Fruit fly (Drosophila melanogaster): ENCODE measurements around the gene Ent2.

Ent2 gene

DNA sequence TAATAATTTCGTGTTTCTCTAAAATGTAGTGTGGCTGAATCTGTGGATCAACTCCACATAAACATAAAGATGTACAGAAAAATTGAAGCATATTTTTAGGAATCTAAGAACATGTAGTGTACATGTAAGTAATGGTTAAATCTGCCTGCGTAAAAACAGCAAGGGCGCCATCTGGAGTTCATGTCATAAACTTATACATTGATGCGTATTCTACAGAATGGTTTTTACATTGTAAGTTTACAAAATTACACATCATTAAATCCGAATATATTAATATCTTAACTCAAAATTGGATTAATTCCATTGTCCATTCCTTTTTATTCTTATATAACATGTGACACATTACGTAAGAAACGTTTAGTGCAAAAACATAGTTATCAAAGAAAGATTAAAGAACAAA, 35.1 kb upstream of the Ent2 start (continued):
- TF ChIP-seq gcm (GFP tag; optimal IDR thresholded peaks at IDR 0.05) (no peak), tap (tag; optimal IDR thresholded peaks at IDR 0.05) (no peak), nerfin-2 (GFP tag; IDR thresholded peaks at IDR 0.05; ENCODE audit: partially characterized antibody) (no peak), pan (optimal IDR thresholded peaks at IDR 0.05) (no peak), pan (GFP tag; optimal IDR thresholded peaks at IDR 0.05 in 1 of 2, IDR thresholded peaks at IDR 0.05 in 1 of 2) (no peak), inv (GFP tag; IDR thresholded peaks at IDR 0.05; ENCODE audit: partially characterized antibody) (no peak; the same call in 1 of the 2 replicates), wdn (GFP tag; IDR thresholded peaks at IDR 0.05) (no peak), ase (GFP tag; IDR thresholded peaks at IDR 0.05) (no peak), fd96Cb (tag; optimal IDR thresholded peaks at IDR 0.05) (no peak), ab (GFP tag; optimal IDR thresholded peaks at IDR 0.05) (no peak), eve (GFP tag; optimal IDR thresholded peaks at IDR 0.05) (no peak), CG8388 (GFP tag; optimal IDR thresholded peaks at IDR 0.05) (no peak), CG16813 (GFP tag; IDR thresholded peaks at IDR 0.05; ENCODE audit: partially characterized antibody) (peak; percentile 56; the same call in 2 of the 3 replicates), shn (GFP tag; optimal IDR thresholded peaks at IDR 0.05) (no peak), gsb (GFP tag; IDR thresholded peaks at IDR 0.05) (no peak), ham (GFP tag; IDR thresholded peaks at IDR 0.05) (no peak), CG7928 (GFP tag; optimal IDR thresholded peaks at IDR 0.05) (no peak), CG18262 (tag; optimal IDR thresholded peaks at IDR 0.05) (no peak), wor (GFP tag; IDR thresholded peaks at IDR 0.05) (no peak), CG7987 (GFP tag; optimal IDR thresholded peaks at IDR 0.05) (no peak), CG14965 (GFP tag; optimal IDR thresholded peaks at IDR 0.05; ENCODE audit: borderline replicate concordance) (no peak), CG10565 (GFP tag; optimal IDR thresholded peaks at IDR 0.05) (no peak), CG3726 (GFP tag; IDR thresholded peaks at IDR 0.05) (no peak), Xbp1 (GFP tag; optimal IDR thresholded peaks at IDR 0.05) (peak; percentile 42), trh (GFP tag; optimal IDR thresholded peaks at IDR 0.05) (no peak), CG12769 (tag; optimal IDR thresholded peaks at IDR 0.05) (no peak), CG6813 (GFP tag; optimal IDR thresholded peaks at IDR 0.05) (no peak), CG2712 (tag; optimal IDR thresholded peaks at IDR 0.05) (peak; percentile 26), Myb (GFP tag; optimal IDR thresholded peaks at IDR 0.05) (no peak), CG31224 (GFP tag; IDR thresholded peaks at IDR 0.05) (no peak), CG6254 (GFP tag; optimal IDR thresholded peaks at IDR 0.05) (no peak), repo (GFP tag; optimal IDR thresholded peaks at IDR 0.05) (no peak), CG6175 (GFP tag; IDR thresholded peaks at IDR 0.05) (no peak), CG4854 (GFP tag; optimal IDR thresholded peaks at IDR 0.05) (peak; percentile 32), CG6689 (GFP tag; IDR thresholded peaks at IDR 0.05) (no peak), CG15514 (GFP tag; optimal IDR thresholded peaks at IDR 0.05) (peak; percentile 11), CG3838 (GFP tag; optimal IDR thresholded peaks at IDR 0.05) (no peak), Sry-β (GFP tag; optimal IDR thresholded peaks at IDR 0.05) (no peak), Sox100B (GFP tag; optimal IDR thresholded peaks at IDR 0.05) (no peak), Oaz (GFP tag; IDR thresholded peaks at IDR 0.05) (no peak), Fer3 (tag; optimal IDR thresholded peaks at IDR 0.05) (no peak), CG14860 (GFP tag; IDR thresholded peaks at IDR 0.05; ENCODE audit: partially characterized antibody) (no peak), Stat92E (GFP tag; optimal IDR thresholded peaks at IDR 0.05) (peak in 1 of 3 experiments; percentile 22), klu (GFP tag; IDR thresholded peaks at IDR 0.05) (no peak), wek (GFP tag; optimal IDR thresholded peaks at IDR 0.05) (no peak), CG12236 (GFP tag; optimal IDR thresholded peaks at IDR 0.05) (no peak), CG1647 (GFP tag; optimal IDR thresholded peaks at IDR 0.05) (no peak), onecut (GFP tag; IDR thresholded peaks at IDR 0.05) (no peak), CG7839 (tag; optimal IDR thresholded peaks at IDR 0.05) (no peak), insv (GFP tag; optimal IDR thresholded peaks at IDR 0.05) (peak in 1 of 2 experiments; percentile 57), dysf (GFP tag; IDR thresholded peaks at IDR 0.05) (no peak)

Data from whole organism, embryonic.